Fruit fly (Drosophila melanogaster): ENCODE data around the gene CG4408.

dm6 chr3R:23334036-23334744, 29.2 kb downstream of the CG4408 start:
- TF ChIP-seq CG8159 (tag; optimal IDR thresholded peaks at IDR 0.05) (peak; percentile 92), CG15710 (tag; optimal IDR thresholded peaks at IDR 0.05) (peak; percentile 92), Snoo (tag; optimal IDR thresholded peaks at IDR 0.05) (peak; percentile 83), fd96Ca (GFP tag; IDR thresholded peaks at IDR 0.05) (peak; percentile 94), CG12605 (GFP tag; IDR thresholded peaks at IDR 0.05) (peak; percentile 99), CG8301 (tag; optimal IDR thresholded peaks at IDR 0.05) (peak; percentile 94), D1 (tag; optimal IDR thresholded peaks at IDR 0.05) (peak; percentile 64)
